Fruit fly (Drosophila melanogaster) Kc167 (cell line): ENCODE measurements around the gene Cpr62Bb.

Experiments
- h ChIP-seq: fragments of >200 bp; optimal IDR thresholded peaks from 3 replicates; lab custom pipeline; 2018; ENCODE audit warnings: missing external identifiers
- insv ChIP-seq: fragments of >200 bp; optimal IDR thresholded peaks from 3 replicates; lab custom pipeline; 2018; ENCODE audit warnings: missing external identifiers
- ttk ChIP-seq: sonication (Bioruptor generic); optimal IDR thresholded peaks from 2 replicates; lab custom pipeline; 2017; ENCODE audit warnings: missing external identifiers

DNA sequence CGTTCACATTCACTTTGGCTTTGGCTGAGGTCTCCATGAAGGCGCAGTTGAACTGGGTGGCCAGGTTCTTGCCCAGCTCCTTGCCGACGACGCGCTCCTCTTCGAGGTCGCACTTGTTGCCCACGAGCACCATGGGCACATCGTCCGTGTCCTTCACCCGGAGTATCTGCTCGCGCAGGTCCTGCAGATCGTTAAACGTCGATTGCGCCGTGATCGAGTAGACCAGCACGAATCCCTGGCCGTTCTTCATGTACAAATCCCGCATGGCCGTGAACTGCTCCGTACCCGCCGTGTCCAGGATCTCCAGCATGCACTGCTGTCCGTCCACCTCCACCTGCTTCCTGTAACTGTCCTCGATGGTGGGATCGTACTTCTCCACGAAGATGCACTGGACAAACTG lies 25.8 kb upstream of the Cpr62Bb start:
- TF ChIP-seq ttk (lab: Kevin White, UChicago) (peak; percentile 17), h (lab: Kevin White, UChicago) (no peak), insv (lab: Kevin White, UChicago) (no peak)
